Fruit fly (Drosophila melanogaster) whole organism, embryonic: Measurements from ENCODE around the gene Tbcd.

ENCODE experiments used
- CG10462 ChIP-seq: fragments of 200-800 bp; sonication (Bioruptor generic); optimal IDR thresholded peaks from 2 replicates; lab custom pipeline; 2016; ENCODE audit warnings: missing biosample characterization, missing genetic modification characterization
- CG10543 ChIP-seq: fragments of 200-800 bp; sonication (Bioruptor generic); optimal IDR thresholded peaks from 3 replicates; lab custom pipeline; 2017; ENCODE audit warnings: missing biosample characterization, mild to moderate bottlenecking, missing genetic modification characterization, moderate library complexity
- CG11398 ChIP-seq: fragments of 200-800 bp; sonication (Bioruptor generic); optimal IDR thresholded peaks from 2 replicates; lab custom pipeline; 2016; ENCODE audit warnings: missing biosample characterization, missing genetic modification characterization
- CG12391 ChIP-seq: fragments of 200-800 bp; sonication (Bioruptor generic); optimal IDR thresholded peaks from 3 replicates; lab custom pipeline; 2018; ENCODE audit warnings: missing biosample characterization, mild to moderate bottlenecking, missing genetic modification characterization, moderate library complexity
- CG13296 ChIP-seq: fragments of 200-800 bp; sonication (Bioruptor generic); optimal IDR thresholded peaks from 3 replicates; lab custom pipeline; 2018; ENCODE audit warnings: missing biosample characterization, mild to moderate bottlenecking, missing genetic modification characterization
- CG13424 ChIP-seq: fragments of 200-800 bp; sonication (Bioruptor generic); optimal IDR thresholded peaks from 2 replicates; lab custom pipeline; 2019; ENCODE audit warnings: missing biosample characterization, mild to moderate bottlenecking, missing genetic modification characterization, moderate library complexity
- CG14014 ChIP-seq: fragments of 200-800 bp; sonication (Bioruptor generic); IDR thresholded peaks from 2 replicates; pipeline ENCODE4 v1.3.6; 2022; ENCODE audit warnings: missing biosample characterization, missing genetic modification characterization
- CG17328 ChIP-seq: fragments of 200-800 bp; sonication (Bioruptor generic); IDR thresholded peaks from 2 replicates; pipeline ENCODE4 v1.3.6; 2022; ENCODE audit warnings: missing biosample characterization, missing genetic modification characterization
- CG17568 ChIP-seq: fragments of 200-800 bp; sonication (Bioruptor generic); optimal IDR thresholded peaks from 2 replicates; lab custom pipeline; 2018; ENCODE audit warnings: missing biosample characterization, mild to moderate bottlenecking, missing genetic modification characterization, moderate library complexity
- CG2129 ChIP-seq: fragments of 200-800 bp; sonication (Bioruptor generic); IDR thresholded peaks from 2 replicates; pipeline ENCODE4 v1.3.6; 2022; ENCODE audit warnings: missing biosample characterization, missing genetic modification characterization; ENCODE audit not compliant: partially characterized antibody
- CG2202 ChIP-seq: fragments of 200-800 bp; sonication (Bioruptor generic); optimal IDR thresholded peaks from 2 replicates; lab custom pipeline; 2018; ENCODE audit warnings: missing biosample characterization, mild to moderate bottlenecking, missing genetic modification characterization
- CG32767 ChIP-seq: fragments of 200-800 bp; sonication (Bioruptor generic); IDR thresholded peaks from 2 replicates; pipeline ENCODE4 v1.3.6; 2022; ENCODE audit warnings: missing biosample characterization, missing genetic modification characterization
- CG32772 ChIP-seq: fragments of 200-800 bp; sonication (Bioruptor generic); IDR thresholded peaks from 2 replicates; pipeline ENCODE4 v1.3.6; 2022; ENCODE audit warnings: missing biosample characterization, missing genetic modification characterization
- CG4360 ChIP-seq: fragments of 200-800 bp; sonication (Bioruptor generic); IDR thresholded peaks from 2 replicates; pipeline ENCODE4 v1.3.6; 2022; ENCODE audit warnings: missing biosample characterization, missing genetic modification characterization
- CG4730 ChIP-seq: fragments of 200-800 bp; sonication (Bioruptor generic); IDR thresholded peaks from 2 replicates; pipeline ENCODE4 v1.3.6; 2022; ENCODE audit warnings: missing biosample characterization, missing genetic modification characterization
- CG6791 ChIP-seq: fragments of 200-800 bp; sonication (Bioruptor generic); IDR thresholded peaks from 3 replicates; pipeline ENCODE4 v1.3.6; 2022; ENCODE audit warnings: missing biosample characterization, missing genetic modification characterization; ENCODE audit not compliant: partially characterized antibody
- CG7839 ChIP-seq: fragments of 200-800 bp; sonication (Bioruptor generic); optimal IDR thresholded peaks from 3 replicates; lab custom pipeline; 2018; ENCODE audit warnings: missing biosample characterization, mild to moderate bottlenecking, missing genetic modification characterization, moderate library complexity
- CG8765 ChIP-seq: fragments of 200-800 bp; sonication (Bioruptor generic); IDR thresholded peaks from 2 replicates; pipeline ENCODE4 v1.3.6; 2022; ENCODE audit warnings: missing biosample characterization, missing genetic modification characterization
- CG9215 ChIP-seq: fragments of 200-800 bp; sonication (Bioruptor generic); IDR thresholded peaks from 2 replicates; pipeline ENCODE4 v1.3.6; 2022; ENCODE audit warnings: missing biosample characterization, missing genetic modification characterization
- CG9609 ChIP-seq: fragments of 200-800 bp; sonication (Bioruptor generic); optimal IDR thresholded peaks from 3 replicates; lab custom pipeline; 2016; ENCODE audit warnings: missing biosample characterization, missing genetic modification characterization
- CkIIα-i1 ChIP-seq: fragments of 200-800 bp; sonication (Bioruptor generic); IDR thresholded peaks from 2 replicates; pipeline ENCODE4 v1.3.6; 2022; ENCODE audit warnings: missing biosample characterization, missing genetic modification characterization
- D19B ChIP-seq: fragments of 200-800 bp; sonication (Bioruptor generic); optimal IDR thresholded peaks from 2 replicates; lab custom pipeline; 2017; ENCODE audit warnings: missing biosample characterization, mild to moderate bottlenecking, missing genetic modification characterization
- Deaf1 ChIP-seq: fragments of 200-800 bp; optimal IDR thresholded peaks from 3 replicates; lab custom pipeline; 2019; ENCODE audit warnings: missing biosample characterization, mild to moderate bottlenecking, missing genetic modification characterization, moderate library complexity
- ERR ChIP-seq: fragments of 200-800 bp; sonication (Bioruptor generic); optimal IDR thresholded peaks from 2 replicates; lab custom pipeline; 2016; ENCODE audit warnings: missing biosample characterization, missing genetic modification characterization
- Ets97D ChIP-seq: fragments of 200-800 bp; sonication (Bioruptor generic); optimal IDR thresholded peaks from 3 replicates; lab custom pipeline; 2016; ENCODE audit warnings: missing biosample characterization, missing genetic modification characterization
- Fer3 ChIP-seq: fragments of 200-800 bp; sonication (Bioruptor generic); optimal IDR thresholded peaks from 2 replicates; lab custom pipeline; 2018; ENCODE audit warnings: missing biosample characterization, mild to moderate bottlenecking, missing genetic modification characterization, moderate library complexity
- HLH54F ChIP-seq: fragments of 200-800 bp; sonication (Bioruptor generic); optimal IDR thresholded peaks from 3 replicates; lab custom pipeline; 2016; ENCODE audit warnings: missing biosample characterization, missing genetic modification characterization
- Hr39 ChIP-seq: fragments of >200 bp; optimal IDR thresholded peaks from 2 replicates; lab custom pipeline; 2017
- Meics ChIP-seq: fragments of 200-800 bp; sonication (Bioruptor generic); optimal IDR thresholded peaks from 2 replicates; lab custom pipeline; 2017; ENCODE audit warnings: missing biosample characterization, mild to moderate bottlenecking, missing genetic modification characterization
- NFAT ChIP-seq: fragments of 200-800 bp; sonication (Bioruptor generic); IDR thresholded peaks from 2 replicates; pipeline ENCODE4 v1.3.6; 2022; ENCODE audit warnings: missing biosample characterization, missing genetic modification characterization
- Neu2 ChIP-seq: fragments of 200-800 bp; sonication (Bioruptor generic); optimal IDR thresholded peaks from 3 replicates; lab custom pipeline; 2016; ENCODE audit warnings: missing biosample characterization, missing genetic modification characterization, borderline replicate concordance
- Sin3A ChIP-seq: fragments of >200 bp; optimal IDR thresholded peaks from 2 replicates; lab custom pipeline; 2018
- Sox102F ChIP-seq: fragments of 200-800 bp; sonication (Bioruptor generic); optimal IDR thresholded peaks from 2 replicates; lab custom pipeline; 2018; ENCODE audit warnings: missing biosample characterization, mild to moderate bottlenecking, missing genetic modification characterization, moderate library complexity
- Taf1 ChIP-seq: fragments of 200-800 bp; sonication (Bioruptor generic); IDR thresholded peaks from 2 replicates; pipeline ENCODE4 v1.3.6; 2022; ENCODE audit warnings: missing biosample characterization, missing genetic modification characterization
- Usf ChIP-seq: fragments of 200-800 bp; sonication (Bioruptor generic); optimal IDR thresholded peaks from 2 replicates; lab custom pipeline; 2017; ENCODE audit warnings: missing genotype, missing biosample characterization, missing genetic modification characterization
- abd-A ChIP-seq: fragments of 200-800 bp; sonication (Bioruptor generic); optimal IDR thresholded peaks from 3 replicates; lab custom pipeline; 2019; ENCODE audit warnings: missing biosample characterization, mild to moderate bottlenecking, missing genetic modification characterization, moderate library complexity
- az2 ChIP-seq: fragments of 200-800 bp; sonication (Bioruptor generic); optimal IDR thresholded peaks from 3 replicates; lab custom pipeline; 2016; ENCODE audit warnings: missing biosample characterization, missing genetic modification characterization
- cato ChIP-seq: fragments of 200-800 bp; sonication (Bioruptor generic); optimal IDR thresholded peaks from 2 replicates; lab custom pipeline; 2016; ENCODE audit warnings: missing biosample characterization, missing genetic modification characterization, borderline replicate concordance
- gem ChIP-seq: fragments of 200-800 bp; sonication (Bioruptor generic); optimal IDR thresholded peaks from 2 replicates; lab custom pipeline; 2019; ENCODE audit warnings: missing biosample characterization, mild to moderate bottlenecking, missing genetic modification characterization, moderate library complexity
- lbe ChIP-seq: fragments of 200-800 bp; sonication (Bioruptor generic); optimal IDR thresholded peaks from 2 replicates; lab custom pipeline; 2016; ENCODE audit warnings: missing biosample characterization, mild to moderate bottlenecking, missing genetic modification characterization
- maf-S ChIP-seq: fragments of 200-800 bp; sonication (Bioruptor generic); optimal IDR thresholded peaks from 2 replicates; lab custom pipeline; 2016; ENCODE audit warnings: missing biosample characterization, missing genetic modification characterization
- mld ChIP-seq: fragments of 200-800 bp; sonication (Bioruptor generic); IDR thresholded peaks from 3 replicates; pipeline ENCODE4 v1.3.6; 2022; ENCODE audit warnings: missing biosample characterization, missing genetic modification characterization; ENCODE audit not compliant: partially characterized antibody
- onecut ChIP-seq: fragments of 200-800 bp; sonication (Bioruptor generic); IDR thresholded peaks from 2 replicates; pipeline ENCODE4 v1.3.6; 2022; ENCODE audit warnings: missing biosample characterization, missing genetic modification characterization
- sim ChIP-seq: fragments of 200-800 bp; sonication (Bioruptor generic); IDR thresholded peaks from 2 replicates; pipeline ENCODE4 v1.3.6; 2022; ENCODE audit warnings: missing biosample characterization, missing genetic modification characterization
- slp2 ChIP-seq: fragments of 200-800 bp; sonication (Bioruptor generic); optimal IDR thresholded peaks from 2 replicates; lab custom pipeline; 2016; ENCODE audit warnings: missing biosample characterization, missing genetic modification characterization
- sob ChIP-seq: fragments of 200-800 bp; sonication (Bioruptor generic); IDR thresholded peaks from 2 replicates; pipeline ENCODE4 v1.3.6; 2022; ENCODE audit warnings: missing biosample characterization, missing genetic modification characterization
- sr ChIP-seq: fragments of 200-800 bp; sonication (Bioruptor generic); IDR thresholded peaks from 3 replicates; pipeline ENCODE4 v1.3.6; 2022; ENCODE audit warnings: missing biosample characterization, missing genetic modification characterization
- stwl ChIP-seq: fragments of 200-800 bp; sonication (Bioruptor generic); optimal IDR thresholded peaks from 3 replicates; lab custom pipeline; 2018; ENCODE audit warnings: missing biosample characterization, mild to moderate bottlenecking, missing genetic modification characterization, moderate library complexity
- usp ChIP-seq: fragments of >200 bp; optimal IDR thresholded peaks from 2 replicates; lab custom pipeline; 2017; ENCODE audit warnings: missing biosample characterization, missing genetic modification characterization
- wek ChIP-seq: fragments of 200-800 bp; sonication (Bioruptor generic); optimal IDR thresholded peaks from 3 replicates; lab custom pipeline; 2018; ENCODE audit warnings: missing biosample characterization, mild to moderate bottlenecking, missing genetic modification characterization, moderate library complexity

Gene Tbcd

DNA sequence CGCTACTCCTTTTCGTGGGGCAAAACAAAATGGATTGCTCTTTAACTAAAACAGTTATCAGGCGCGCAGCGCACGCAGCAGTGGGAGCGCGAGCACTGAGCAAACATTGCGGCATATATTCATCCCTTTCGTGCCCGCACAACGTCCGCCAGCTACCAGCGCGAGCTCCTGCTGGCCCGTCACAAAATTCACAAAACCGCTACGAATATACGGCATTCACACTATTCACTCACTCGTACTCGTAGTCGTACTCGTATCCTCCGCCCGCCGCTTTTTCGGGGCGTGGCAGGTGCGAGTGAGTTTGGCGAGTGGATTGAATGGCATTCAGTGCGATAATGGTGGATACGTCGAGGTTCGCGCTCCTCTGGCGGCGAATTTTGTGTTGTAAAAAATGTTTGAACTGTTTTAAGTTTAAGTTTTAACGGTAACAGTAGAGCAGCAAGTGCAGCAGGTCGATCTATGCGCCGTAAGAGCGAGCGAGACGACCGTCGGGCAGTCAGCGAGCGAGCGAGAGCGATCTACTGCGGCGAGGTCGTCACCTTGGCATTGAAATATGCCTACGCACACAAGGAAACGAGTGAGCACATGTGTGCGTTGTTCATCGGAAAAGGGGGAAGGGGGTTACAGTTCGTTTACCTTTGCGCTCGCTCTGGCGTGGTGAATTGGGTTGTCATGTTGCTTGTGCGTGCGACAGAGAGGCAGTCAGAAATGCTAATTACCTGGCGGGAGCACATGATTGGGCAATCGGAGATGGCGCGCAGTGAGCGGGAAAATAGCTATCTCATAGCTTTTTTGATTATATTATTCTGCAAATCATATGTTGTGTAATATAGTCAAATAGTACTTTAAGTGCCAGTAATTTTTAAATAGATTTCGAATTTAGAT lies 49.5 kb downstream of the Tbcd start (continued):
- TF ChIP-seq abd-A (tag; lab: Kevin White, UChicago) (peak; percentile 98), sr (GFP tag; lab: Robert Waterston, UW) (no peak), CkIIα-i1 (GFP tag; lab: Robert Waterston, UW) (no peak), lbe (GFP tag; lab: Kevin White, UChicago) (peak; percentile 54), CG2129 (GFP tag; lab: Robert Waterston, UW) (no peak), CG12391 (tag; lab: Kevin White, UChicago) (peak; percentile 65), CG10462 (GFP tag; lab: Kevin White, UChicago) (no peak), CG13424 (peak; percentile 64), NFAT (GFP tag; lab: Robert Waterston, UW) (no peak), usp (peak; percentile 22), Sox102F (GFP tag; lab: Kevin White, UChicago) (peak; percentile 40), sob (no peak), CG8765 (GFP tag; lab: Robert Waterston, UW) (no peak), slp2 (GFP tag; lab: Kevin White, UChicago) (no peak), Deaf1 (peak; percentile 92), Usf (peak; percentile 68), Fer3 (peak; percentile 52), CG10543 (peak; percentile 96), Ets97D (GFP tag; lab: Kevin White, UChicago) (no peak), sim (GFP tag; lab: Robert Waterston, UW) (no peak), CG4360 (no peak), mld (GFP tag; lab: Robert Waterston, UW) (no peak), CG13296 (GFP tag; lab: Kevin White, UChicago) (peak; percentile 84), wek (GFP tag; lab: Kevin White, UChicago) (peak; percentile 46), onecut (GFP tag; lab: Robert Waterston, UW) (peak; percentile 50), HLH54F (GFP tag; lab: Kevin White, UChicago) (peak; percentile 66), CG6791 (no peak), CG32772 (GFP tag; lab: Robert Waterston, UW) (no peak), CG17328 (GFP tag; lab: Robert Waterston, UW) (no peak), CG17568 (GFP tag; lab: Kevin White, UChicago) (no peak), maf-S (GFP tag; lab: Kevin White, UChicago) (no peak), CG7839 (tag; lab: Kevin White, UChicago) (peak; percentile 58), gem (tag; lab: Kevin White, UChicago) (peak; percentile 77), CG14014 (no peak), CG4730 (GFP tag; lab: Robert Waterston, UW) (no peak), D19B (GFP tag; lab: Kevin White, UChicago) (peak; percentile 55), Sin3A (lab: Kevin White, UChicago) (no peak), stwl (peak; percentile 18), Neu2 (GFP tag; lab: Kevin White, UChicago) (no peak), CG9609 (GFP tag; lab: Kevin White, UChicago) (no peak), cato (GFP tag; lab: Kevin White, UChicago) (no peak), CG11398 (GFP tag; lab: Kevin White, UChicago) (no peak), az2 (GFP tag; lab: Kevin White, UChicago) (peak; percentile 39), CG9215 (GFP tag; lab: Robert Waterston, UW) (no peak), ERR (peak; percentile 81), Taf1 (no peak), Meics (peak; percentile 77), CG2202 (tag; lab: Kevin White, UChicago) (no peak), CG32767 (no peak), Hr39 (no peak)
